Worm (Caenorhabditis elegans) whole organism, late embryonic: ENCODE results near the gene ZC132.3.

Experiments used
- ama-1 ChIP-seq: fragments of 150-350 bp; optimal IDR thresholded peaks from 2 replicates; lab custom pipeline; 2014
- ceh-6 ChIP-seq: fragments of 200-800 bp; sonication (Bioruptor generic); optimal IDR thresholded peaks from 2 replicates; lab custom pipeline; 2018; ENCODE audit warnings: mild to moderate bottlenecking, missing genetic modification characterization, missing compliant biosample characterization
- ceh-9 ChIP-seq: sonication (generic microtip); optimal IDR thresholded peaks from 2 replicates; lab custom pipeline; 2016; ENCODE audit warnings: mild to moderate bottlenecking, missing genetic modification characterization, inconsistent platforms, missing compliant biosample characterization
- elt-2 ChIP-seq: sonication (generic microtip); optimal IDR thresholded peaks from 2 replicates; lab custom pipeline; 2016; ENCODE audit warnings: missing genetic modification reagents, missing genetic modification characterization, missing compliant biosample characterization
- nhr-11 ChIP-seq: fragments of 150-350 bp; optimal IDR thresholded peaks from 2 replicates; lab custom pipeline; 2014; ENCODE audit warnings: missing biosample characterization, missing genetic modification characterization
- pros-1 ChIP-seq: fragments of 150-350 bp; optimal IDR thresholded peaks from 2 replicates; lab custom pipeline; 2014; ENCODE audit warnings: missing biosample characterization, missing genetic modification reagents, missing genetic modification characterization
- tbx-2 ChIP-seq: sonication (generic microtip); optimal IDR thresholded peaks from 2 replicates; lab custom pipeline; 2016; ENCODE audit warnings: missing genetic modification characterization, missing compliant biosample characterization
- ttx-3 ChIP-seq: sonication (generic microtip); optimal IDR thresholded peaks from 2 replicates; lab custom pipeline; 2016; ENCODE audit warnings: missing genetic modification reagents, missing genetic modification characterization, missing compliant biosample characterization
- unc-86 ChIP-seq: sonication (generic microtip); optimal IDR thresholded peaks from 2 replicates; lab custom pipeline; 2016; ENCODE audit warnings: missing genetic modification characterization, missing compliant biosample characterization

DNA sequence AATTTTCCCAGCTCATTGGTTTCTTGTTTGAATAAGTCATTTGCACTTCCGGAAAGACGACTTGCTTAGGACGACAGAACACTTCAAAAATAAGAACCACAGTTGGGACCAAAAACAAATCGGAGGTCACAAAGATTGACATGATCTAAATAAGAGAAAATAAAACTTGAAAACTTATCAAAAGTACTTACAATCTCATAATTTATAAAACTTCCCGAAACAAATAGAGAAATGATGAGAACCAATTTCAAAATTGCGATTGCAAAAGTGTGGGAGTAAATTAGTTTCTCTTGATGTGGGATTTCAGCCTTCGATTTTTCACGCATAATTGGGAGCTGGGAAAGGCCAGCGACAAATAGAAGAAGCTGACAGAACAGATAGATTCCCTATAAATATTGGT lies 1.1 kb downstream of the ZC132.3 start, which contains the start of gene ZC132.11:
- TF ChIP-seq tbx-2 (tag; lab: Kevin White, UChicago): no peak
- TF ChIP-seq ama-1 (lab: Kevin White, UChicago): no peak
- TF ChIP-seq ceh-9 (tag; lab: Kevin White, UChicago): no peak
- no peak for TF ChIP-seq elt-2 (tag; lab: Kevin White, UChicago)
- TF ChIP-seq nhr-11 (tag; lab: Kevin White, UChicago): no peak
- TF ChIP-seq ttx-3: no peak
- TF ChIP-seq pros-1: no peak
- no peak for TF ChIP-seq ceh-6 (GFP tag; lab: Kevin White, UChicago)
- TF ChIP-seq unc-86 (tag; lab: Kevin White, UChicago): no peak
